Worm (Caenorhabditis elegans) whole organism, L4 larva: ENCODE data around the gene B0244.16.

Source experiments
- F10B5.3 ChIP-seq: sonication (generic microtip); optimal IDR thresholded peaks from 2 replicates; lab custom pipeline; 2016; ENCODE audit warnings: mild to moderate bottlenecking, missing genetic modification characterization, missing compliant biosample characterization
- F49E8.2 ChIP-seq: sonication (generic microtip); optimal IDR thresholded peaks from 2 replicates; lab custom pipeline; 2016; ENCODE audit warnings: missing compliant biosample characterization, mild to moderate bottlenecking, missing genetic modification characterization, borderline replicate concordance
- T20F7.1 ChIP-seq: fragments of 200-800 bp; sonication (Bioruptor generic); optimal IDR thresholded peaks from 2 replicates; lab custom pipeline; 2018; ENCODE audit warnings: mild to moderate bottlenecking, missing genetic modification characterization, missing compliant biosample characterization
- T26A8.4 ChIP-seq: fragments of 200-800 bp; sonication (Bioruptor generic); IDR thresholded peaks from 2 replicates; pipeline ENCODE4 v1.3.6; 2022; ENCODE audit warnings: missing genetic modification characterization, missing compliant biosample characterization
- Y75B8A.6 ChIP-seq: fragments of 200-800 bp; sonication (Bioruptor generic); IDR thresholded peaks from 2 replicates; pipeline ENCODE4 v1.3.6; 2022; ENCODE audit warnings: missing genetic modification reagents, missing genetic modification characterization, missing compliant biosample characterization
- ZK337.2 ChIP-seq: fragments of 200-800 bp; sonication (Bioruptor generic); IDR thresholded peaks from 2 replicates; pipeline ENCODE4 v1.3.6; 2022; ENCODE audit warnings: missing genetic modification reagents, missing genetic modification characterization, missing compliant biosample characterization
- aha-1 ChIP-seq: fragments of 150-350 bp; peaks from one replicate; lab custom pipeline; 2014; ENCODE audit warnings: missing biosample characterization, missing genetic modification characterization
- ama-1 ChIP-seq: fragments of 150-350 bp; optimal IDR thresholded peaks from 2 replicates; lab custom pipeline; 2014; ENCODE audit warnings: inconsistent platforms, mixed read lengths
- ceh-62 ChIP-seq: sonication (generic microtip); optimal IDR thresholded peaks from 2 replicates; lab custom pipeline; 2017; ENCODE audit warnings: missing biosample characterization, missing genetic modification characterization
- ceh-82 ChIP-seq: sonication (generic microtip); optimal IDR thresholded peaks from 2 replicates; lab custom pipeline; 2017; ENCODE audit warnings: missing biosample characterization, missing genetic modification characterization
- daf-12 ChIP-seq: fragments of 150-350 bp; optimal IDR thresholded peaks from 2 replicates; lab custom pipeline; 2014; ENCODE audit warnings: missing biosample characterization, missing genetic modification reagents, missing genetic modification characterization
- daf-16 ChIP-seq, 3 experiments: sonication (generic microtip); optimal IDR thresholded peaks; 2 replicates each; lab custom pipeline; 2016 to 2017; ENCODE audit warnings: missing genetic modification characterization in 3 of 3, missing genetic modification reagents in 3 of 3, mild to moderate bottlenecking in 2 of 3, missing compliant biosample characterization in 2 of 3, missing biosample characterization in 1 of 3, moderate library complexity in 1 of 3
- daf-19 ChIP-seq: fragments of 200-800 bp; sonication (Bioruptor generic); conservative IDR thresholded peaks from 2 replicates; pipeline ENCODE4 v1.3.6; 2022; ENCODE audit warnings: missing genetic modification characterization, missing compliant biosample characterization
- dve-1 ChIP-seq: sonication (generic microtip); optimal IDR thresholded peaks from 2 replicates; lab custom pipeline; 2017; ENCODE audit warnings: antibody characterized with exemption, mild to moderate bottlenecking, missing genetic modification characterization, missing compliant biosample characterization; ENCODE audit not compliant: insufficient read depth
- fkh-10 ChIP-seq: fragments of 150-350 bp; optimal IDR thresholded peaks from 2 replicates; lab custom pipeline; 2014; ENCODE audit warnings: missing biosample characterization, missing genetic modification reagents, missing genetic modification characterization
- gei-8 ChIP-seq: fragments of 200-800 bp; sonication (Bioruptor generic); optimal IDR thresholded peaks from 2 replicates; lab custom pipeline; 2018; ENCODE audit warnings: mild to moderate bottlenecking, missing genetic modification characterization, missing compliant biosample characterization
- hif-1 ChIP-seq, 2 experiments: sonication (generic microtip); optimal IDR thresholded peaks; 2 replicates each; lab custom pipeline; 2016 to 2017; ENCODE audit warnings: missing compliant biosample characterization in 2 of 2, missing genetic modification characterization in 2 of 2, missing genetic modification reagents in 2 of 2, missing genotype in 2 of 2, mild to moderate bottlenecking in 1 of 2
- hlh-30 ChIP-seq: sonication (generic microtip); optimal IDR thresholded peaks from 2 replicates; lab custom pipeline; 2017; ENCODE audit warnings: antibody characterized with exemption, mild to moderate bottlenecking, missing genetic modification characterization, missing compliant biosample characterization; ENCODE audit not compliant: insufficient read depth
- lin-1 ChIP-seq: fragments of 200-800 bp; sonication (Bioruptor generic); IDR thresholded peaks from 2 replicates; pipeline ENCODE4 v1.3.6; 2022; ENCODE audit warnings: missing genetic modification reagents, missing genetic modification characterization, missing compliant biosample characterization
- lin-15B ChIP-seq: fragments of 150-350 bp; sonication (generic microtip); optimal IDR thresholded peaks from 3 replicates; lab custom pipeline; 2014; ENCODE audit warnings: missing biosample characterization, missing genetic modification characterization
- lin-38 ChIP-seq: fragments of 200-800 bp; sonication (Bioruptor generic); IDR thresholded peaks from 2 replicates; pipeline ENCODE4 v1.3.6; 2022; ENCODE audit warnings: missing genetic modification reagents, missing genetic modification characterization, missing compliant biosample characterization
- madf-5 ChIP-seq, 2 experiments: fragments of 200-800 bp; sonication (Bioruptor generic); IDR thresholded peaks; 2 replicates each; pipeline ENCODE4 v1.3.6; 2022; ENCODE audit warnings: missing compliant biosample characterization in 2 of 2, missing genetic modification characterization in 2 of 2
- mes-2 ChIP-seq: sonication (generic microtip); optimal IDR thresholded peaks from 2 replicates; lab custom pipeline; 2016; ENCODE audit warnings: missing genotype, mild to moderate bottlenecking, missing genetic modification characterization, missing compliant biosample characterization; ENCODE audit not compliant: poor library complexity, severe bottlenecking
- mxl-2 ChIP-seq: fragments of 200-800 bp; sonication (Bioruptor generic); conservative IDR thresholded peaks from 2 replicates; pipeline ENCODE4 v1.3.6; 2022; ENCODE audit warnings: missing genetic modification reagents, missing genetic modification characterization, missing compliant biosample characterization
- mxl-3 ChIP-seq: fragments of 200-800 bp; sonication (Bioruptor generic); optimal IDR thresholded peaks from 2 replicates; lab custom pipeline; 2018; ENCODE audit warnings: mild to moderate bottlenecking, missing genetic modification characterization, missing compliant biosample characterization
- nhr-10 ChIP-seq: fragments of 150-350 bp; optimal IDR thresholded peaks from 2 replicates; lab custom pipeline; 2014; ENCODE audit warnings: missing biosample characterization, missing genetic modification characterization
- nhr-25 ChIP-seq: sonication (generic microtip); optimal IDR thresholded peaks from 2 replicates; lab custom pipeline; 2017; ENCODE audit warnings: missing genetic modification characterization, mild to moderate bottlenecking, missing compliant biosample characterization, antibody characterized with exemption, moderate library complexity, borderline replicate concordance; ENCODE audit not compliant: insufficient read depth
- nhr-28 ChIP-seq: fragments of 150-350 bp; optimal IDR thresholded peaks from 2 replicates; lab custom pipeline; 2014; ENCODE audit warnings: missing biosample characterization, missing genetic modification characterization
- nhr-48 ChIP-seq: sonication (generic microtip); optimal IDR thresholded peaks from 2 replicates; lab custom pipeline; 2016; ENCODE audit warnings: mild to moderate bottlenecking, missing genetic modification characterization, missing compliant biosample characterization
- nhr-77 ChIP-seq: fragments of 150-350 bp; optimal IDR thresholded peaks from 2 replicates; lab custom pipeline; 2014; ENCODE audit warnings: missing biosample characterization, missing genetic modification characterization
- php-3 ChIP-seq: fragments of 200-800 bp; sonication (Bioruptor generic); IDR thresholded peaks from 2 replicates; pipeline ENCODE4 v1.3.6; 2022; ENCODE audit warnings: missing genetic modification reagents, missing genetic modification characterization, missing compliant biosample characterization
- pqm-1 ChIP-seq: sonication (generic microtip); optimal IDR thresholded peaks from 2 replicates; lab custom pipeline; 2017; ENCODE audit warnings: missing biosample characterization, missing genetic modification characterization
- saeg-2 ChIP-seq: fragments of 200-800 bp; sonication (Bioruptor generic); IDR thresholded peaks from 2 replicates; pipeline ENCODE4 v1.3.6; 2022; ENCODE audit warnings: missing genetic modification reagents, missing genetic modification characterization, missing compliant biosample characterization
- sdz-12 ChIP-seq: fragments of 200-800 bp; sonication (Bioruptor generic); optimal IDR thresholded peaks from 2 replicates; lab custom pipeline; 2018; ENCODE audit warnings: mild to moderate bottlenecking, missing genetic modification characterization, missing compliant biosample characterization
- snpc-1.2 ChIP-seq: fragments of 200-800 bp; sonication (Bioruptor generic); IDR thresholded peaks from 2 replicates; pipeline ENCODE4 v1.3.6; 2022; ENCODE audit warnings: missing genetic modification reagents, missing genetic modification characterization, missing compliant biosample characterization
- spr-1 ChIP-seq: sonication (generic microtip); optimal IDR thresholded peaks from 2 replicates; lab custom pipeline; 2016; ENCODE audit warnings: mild to moderate bottlenecking, missing genetic modification characterization, missing compliant biosample characterization
- tag-97 ChIP-seq: fragments of 200-800 bp; sonication (Bioruptor generic); IDR thresholded peaks from 2 replicates; pipeline ENCODE4 v1.3.6; 2022; ENCODE audit warnings: missing genetic modification characterization, missing compliant biosample characterization
- unc-130 ChIP-seq: sonication (generic microtip); optimal IDR thresholded peaks from 2 replicates; lab custom pipeline; 2016; ENCODE audit warnings: missing genetic modification reagents, missing genetic modification characterization, missing compliant biosample characterization
- unc-62 ChIP-seq, 3 experiments: fragments of 150-350 bp in 1 of 3; sonication (generic microtip); optimal IDR thresholded peaks in 2 of 3; peaks in 1 of 3; 1 replicate in 1 of 3; 2 replicates in 2 of 3; lab custom pipeline; 2014 to 2017; ENCODE audit warnings: missing biosample characterization in 3 of 3, missing genetic modification characterization in 3 of 3, missing genetic modification reagents in 3 of 3, missing genotype in 1 of 3
- zfp-2 ChIP-seq: sonication (generic microtip); optimal IDR thresholded peaks from 2 replicates; lab custom pipeline; 2016; ENCODE audit warnings: mild to moderate bottlenecking, missing genetic modification characterization, missing compliant biosample characterization
- zfp-3 ChIP-seq: fragments of 200-800 bp; sonication (Bioruptor generic); conservative IDR thresholded peaks from 2 replicates; pipeline ENCODE4 v1.3.6; 2022; ENCODE audit warnings: missing genetic modification reagents, missing genetic modification characterization, missing compliant biosample characterization

Gene B0244.16

DNA sequence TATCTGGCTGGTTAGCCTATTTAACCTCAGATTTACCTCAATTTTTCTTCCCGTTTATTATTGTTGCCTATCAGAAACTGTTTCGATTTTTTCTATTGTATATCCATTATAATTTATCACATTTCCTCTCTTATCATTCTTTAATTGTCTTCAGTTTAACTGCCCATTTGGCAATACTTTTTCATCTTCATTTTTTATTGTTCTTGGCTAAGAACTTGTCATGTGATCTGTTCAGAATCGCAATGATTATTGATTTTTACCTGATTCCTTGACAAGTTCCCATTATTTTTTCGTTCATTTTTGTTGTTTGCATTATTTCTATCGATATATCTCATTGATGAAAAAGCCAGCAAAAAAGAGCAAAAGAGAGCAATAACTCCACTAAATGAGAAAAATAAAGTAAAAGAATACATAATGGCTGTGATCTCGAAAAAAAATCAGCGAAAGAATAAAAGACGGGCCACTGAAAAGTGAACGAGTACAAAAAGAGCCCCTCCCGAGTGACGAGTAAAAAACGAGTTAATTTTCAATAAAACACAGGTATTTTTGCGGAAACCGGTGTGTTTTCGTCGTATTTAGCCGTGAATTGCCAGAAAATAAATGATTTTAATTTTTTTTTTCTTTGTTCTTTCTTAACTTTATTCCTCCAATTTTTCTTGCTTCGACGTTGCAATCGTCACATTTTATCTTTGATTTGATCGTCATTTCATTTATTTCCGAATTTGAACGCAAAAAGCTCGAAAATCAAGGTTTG lies 26.4 kb upstream of the B0244.16 start, which contains the start of gene arf-1:
Gene arf-1 (plus strand): TSS at position 657 of the 754 bp plus-strand sequence.
- TF ChIP-seq spr-1 = no peak
- TF ChIP-seq php-3 (GFP tag; lab: Robert Waterston, UW) = peak; percentile 76
- TF ChIP-seq hlh-30 (tag; lab: Kevin White, UChicago) = peak; percentile 51
- no peak for TF ChIP-seq zfp-2 (tag; lab: Kevin White, UChicago)
- TF ChIP-seq mxl-3 (GFP tag; lab: Kevin White, UChicago) = no peak
- peak; percentile 65 for TF ChIP-seq aha-1 (tag; lab: Kevin White, UChicago)
- TF ChIP-seq Y75B8A.6 (GFP tag; lab: Robert Waterston, UW) = 0 out of 2 replicates have a peak, but pooled peaks have one; percentile 8
- no peak for TF ChIP-seq hif-1 (tag; optimal IDR thresholded peaks at IDR 0.05; lab: Kevin White, UChicago)
- TF ChIP-seq lin-38 (GFP tag; lab: Robert Waterston, UW) = peak; percentile 23; the same call in 1 of the 2 replicates
- TF ChIP-seq madf-5 (GFP tag; IDR thresholded peaks at IDR 0.05; lab: Robert Waterston, UW) = no peak
- TF ChIP-seq nhr-10 = no peak
- peak; percentile 21 for TF ChIP-seq dve-1 (tag; lab: Kevin White, UChicago)
- TF ChIP-seq daf-12 (tag; lab: Kevin White, UChicago) = no peak
- peak in 1 of 2 experiments; percentile 21 for TF ChIP-seq unc-62 (GFP tag; optimal IDR thresholded peaks at IDR 0.05 in 1 of 2; lab: Kevin White, UChicago)
- TF ChIP-seq unc-62 (tag; optimal IDR thresholded peaks at IDR 0.05; lab: Kevin White, UChicago) = no peak
- no peak for TF ChIP-seq mxl-2
- no peak for TF ChIP-seq nhr-28 (tag; lab: Kevin White, UChicago)
- no peak for TF ChIP-seq sdz-12 (GFP tag; lab: Kevin White, UChicago)
- TF ChIP-seq fkh-10 (GFP tag; lab: Kevin White, UChicago) = no peak
- no peak for TF ChIP-seq daf-19 (GFP tag; lab: Robert Waterston, UW)
- TF ChIP-seq snpc-1.2 (GFP tag; lab: Robert Waterston, UW) = no peak
- no peak for TF ChIP-seq unc-130
- TF ChIP-seq lin-15B = no peak

DNA sequence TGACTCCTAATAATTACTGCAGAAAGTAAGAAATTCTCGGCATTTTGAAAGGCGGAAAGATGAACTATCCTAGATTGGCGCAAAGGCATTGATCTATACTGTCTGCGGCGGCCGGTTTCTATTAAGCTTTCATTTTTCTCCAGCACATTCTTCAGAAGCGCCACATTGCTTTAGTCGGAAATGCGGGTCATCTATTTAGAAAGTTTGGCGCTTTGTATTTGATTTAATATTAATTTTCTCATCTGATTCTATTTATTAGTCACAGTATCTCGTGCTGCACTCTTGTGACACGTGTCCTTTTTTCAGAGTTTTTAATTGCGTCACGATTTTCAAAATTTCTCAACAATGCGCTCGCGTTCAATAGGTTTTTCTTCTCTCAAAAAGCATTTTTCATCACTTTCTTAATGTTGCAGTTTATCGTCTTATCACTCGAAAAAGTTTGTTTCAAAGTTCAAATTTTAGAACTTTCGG lies 25.7 kb upstream of the B0244.16 start:
- TF ChIP-seq tag-97 (GFP tag; lab: Robert Waterston, UW) (0 out of 2 replicates have a peak, but pooled peaks have one; percentile 25), F10B5.3 (tag; lab: Kevin White, UChicago) (no peak), saeg-2 (GFP tag; lab: Robert Waterston, UW) (no peak), T26A8.4 (GFP tag; lab: Robert Waterston, UW) (no peak), ceh-62 (no peak), daf-16 (GFP tag; optimal IDR thresholded peaks at IDR 0.05; lab: Kevin White, UChicago) (no peak), daf-16 (tag; optimal IDR thresholded peaks at IDR 0.05; lab: Kevin White, UChicago) (peak; percentile 8), unc-62 (GFP tag; optimal IDR thresholded peaks at IDR 0.05 in 1 of 2; lab: Kevin White, UChicago) (peak in 1 of 2 experiments; percentile 76), unc-62 (tag; optimal IDR thresholded peaks at IDR 0.05; lab: Kevin White, UChicago) (no peak), Y75B8A.6 (GFP tag; lab: Robert Waterston, UW) (0 out of 2 replicates have a peak, but pooled peaks have one; percentile 24), lin-1 (0 out of 2 replicates have a peak, but pooled peaks have one; percentile 6), lin-38 (GFP tag; lab: Robert Waterston, UW) (no peak), pqm-1 (peak; percentile 16), daf-19 (GFP tag; lab: Robert Waterston, UW) (no peak), hlh-30 (tag; lab: Kevin White, UChicago) (peak; percentile 74), T20F7.1 (peak; percentile 64), nhr-48 (tag; lab: Kevin White, UChicago) (peak; percentile 55), nhr-77 (tag; lab: Kevin White, UChicago) (no peak), F49E8.2 (tag; lab: Kevin White, UChicago) (no peak), ceh-82 (tag; lab: Kevin White, UChicago) (no peak), ama-1 (lab: Kevin White, UChicago) (peak; percentile 33), ZK337.2 (GFP tag; lab: Robert Waterston, UW) (no peak), mes-2 (peak; percentile 50), daf-12 (tag; lab: Kevin White, UChicago) (no peak), aha-1 (tag; lab: Kevin White, UChicago) (peak; percentile 55), gei-8 (GFP tag; lab: Kevin White, UChicago) (no peak), nhr-25 (no peak), madf-5 (GFP tag; IDR thresholded peaks at IDR 0.05; lab: Robert Waterston, UW) (0 out of 4 replicates have a peak, but pooled peaks of 1 of the 2 experiments have one; percentile 53), zfp-3 (peak; percentile 35; the same call in 1 of the 2 replicates)
